Fruit fly (Drosophila melanogaster) whole organism, embryonic: ENCODE data around the gene Send1.

Experiments
- Ada2b ChIP-seq: fragments of 200-800 bp; sonication (Bioruptor generic); IDR thresholded peaks from 2 replicates; pipeline ENCODE4 v1.3.6; 2022; ENCODE audit warnings: missing biosample characterization, missing genetic modification characterization
- CG10543 ChIP-seq: fragments of 200-800 bp; sonication (Bioruptor generic); optimal IDR thresholded peaks from 3 replicates; lab custom pipeline; 2017; ENCODE audit warnings: missing biosample characterization, mild to moderate bottlenecking, missing genetic modification characterization, moderate library complexity
- CG1233 ChIP-seq: fragments of 200-800 bp; sonication (Bioruptor generic); optimal IDR thresholded peaks from 4 replicates; lab custom pipeline; 2018; ENCODE audit warnings: missing biosample characterization, mild to moderate bottlenecking, missing genetic modification characterization
- CG14860 ChIP-seq: fragments of 200-800 bp; sonication (Bioruptor generic); IDR thresholded peaks from 3 replicates; pipeline ENCODE4 v1.3.6; 2022; ENCODE audit warnings: missing biosample characterization, missing genetic modification characterization; ENCODE audit not compliant: partially characterized antibody
- CG1603 ChIP-seq: fragments of 200-800 bp; sonication (Bioruptor generic); optimal IDR thresholded peaks from 2 replicates; lab custom pipeline; 2019; ENCODE audit warnings: missing biosample characterization, mild to moderate bottlenecking, missing genetic modification characterization, moderate library complexity
- CG16815 ChIP-seq: fragments of 200-800 bp; sonication (Bioruptor generic); optimal IDR thresholded peaks from 3 replicates; lab custom pipeline; 2017; ENCODE audit warnings: missing biosample characterization, mild to moderate bottlenecking, missing genetic modification characterization
- CG17328 ChIP-seq: fragments of 200-800 bp; sonication (Bioruptor generic); IDR thresholded peaks from 2 replicates; pipeline ENCODE4 v1.3.6; 2022; ENCODE audit warnings: missing biosample characterization, missing genetic modification characterization
- CG18476 ChIP-seq: fragments of 200-800 bp; sonication (Bioruptor generic); optimal IDR thresholded peaks from 2 replicates; lab custom pipeline; 2016; ENCODE audit warnings: missing biosample characterization, mild to moderate bottlenecking, missing genetic modification characterization
- CG3281 ChIP-seq: fragments of 200-800 bp; sonication (Bioruptor generic); optimal IDR thresholded peaks from 3 replicates; lab custom pipeline; 2017; ENCODE audit warnings: missing biosample characterization, mild to moderate bottlenecking, missing genetic modification characterization
- CG43689 ChIP-seq: fragments of 200-800 bp; sonication (Bioruptor generic); IDR thresholded peaks from 2 replicates; pipeline ENCODE4 v1.3.6; 2022; ENCODE audit warnings: missing biosample characterization, missing genetic modification characterization
- CG4424 ChIP-seq: fragments of 200-800 bp; sonication (Bioruptor generic); optimal IDR thresholded peaks from 3 replicates; lab custom pipeline; 2016; ENCODE audit warnings: missing biosample characterization, missing genetic modification characterization
- CG4707 ChIP-seq: fragments of 200-800 bp; sonication (Bioruptor generic); optimal IDR thresholded peaks from 2 replicates; lab custom pipeline; 2018; ENCODE audit warnings: missing biosample characterization, mild to moderate bottlenecking, missing genetic modification characterization, moderate library complexity
- CG4730 ChIP-seq: fragments of 200-800 bp; sonication (Bioruptor generic); IDR thresholded peaks from 2 replicates; pipeline ENCODE4 v1.3.6; 2022; ENCODE audit warnings: missing biosample characterization, missing genetic modification characterization
- CG6689 ChIP-seq: fragments of 200-800 bp; sonication (Bioruptor generic); IDR thresholded peaks from 2 replicates; pipeline ENCODE4 v1.3.6; 2022; ENCODE audit warnings: missing biosample characterization, missing genetic modification characterization
- CG6791 ChIP-seq: fragments of 200-800 bp; sonication (Bioruptor generic); IDR thresholded peaks from 3 replicates; pipeline ENCODE4 v1.3.6; 2022; ENCODE audit warnings: missing biosample characterization, missing genetic modification characterization; ENCODE audit not compliant: partially characterized antibody
- CG6813 ChIP-seq: fragments of 200-800 bp; sonication (Bioruptor generic); optimal IDR thresholded peaks from 2 replicates; lab custom pipeline; 2017; ENCODE audit warnings: missing biosample characterization, missing genetic modification characterization, mild to moderate bottlenecking, moderate library complexity, missing genetic modification reagents
- CG8388 ChIP-seq: fragments of 200-800 bp; sonication (Bioruptor generic); optimal IDR thresholded peaks from 2 replicates; lab custom pipeline; 2019; ENCODE audit warnings: missing biosample characterization, mild to moderate bottlenecking, missing genetic modification characterization, moderate library complexity
- CG8944 ChIP-seq: fragments of 200-800 bp; sonication (Bioruptor generic); optimal IDR thresholded peaks from 3 replicates; lab custom pipeline; 2016; ENCODE audit warnings: missing biosample characterization, missing genetic modification characterization
- CG9817 ChIP-seq: fragments of 200-800 bp; sonication (Bioruptor generic); optimal IDR thresholded peaks from 2 replicates; lab custom pipeline; 2018; ENCODE audit warnings: missing biosample characterization, mild to moderate bottlenecking, missing genetic modification characterization, moderate library complexity
- Dek ChIP-seq: fragments of 200-800 bp; sonication (Bioruptor generic); optimal IDR thresholded peaks from 3 replicates; lab custom pipeline; 2019; ENCODE audit warnings: missing biosample characterization, mild to moderate bottlenecking, missing genetic modification characterization, moderate library complexity
- E2f1 ChIP-seq: fragments of 200-800 bp; sonication (Bioruptor generic); IDR thresholded peaks from 2 replicates; pipeline ENCODE4 v1.3.6; 2022; ENCODE audit warnings: missing biosample characterization, missing genetic modification characterization
- HmgD ChIP-seq: fragments of 200-800 bp; sonication (Bioruptor generic); optimal IDR thresholded peaks from 3 replicates; lab custom pipeline; 2016; ENCODE audit warnings: missing biosample characterization, missing genetic modification characterization
- Hr3 ChIP-seq: fragments of 200-800 bp; sonication (Bioruptor generic); optimal IDR thresholded peaks from 3 replicates; lab custom pipeline; 2016; ENCODE audit warnings: missing biosample characterization, missing genetic modification characterization
- Scr ChIP-seq: fragments of 200-800 bp; sonication (Bioruptor generic); IDR thresholded peaks from 2 replicates; pipeline ENCODE4 v1.3.6; 2022; ENCODE audit warnings: missing biosample characterization, missing genetic modification characterization; ENCODE audit not compliant: partially characterized antibody
- Sry-δ ChIP-seq: fragments of 200-800 bp; sonication (Bioruptor generic); optimal IDR thresholded peaks from 2 replicates; lab custom pipeline; 2016; ENCODE audit warnings: missing biosample characterization, missing genetic modification characterization
- Vsx1 ChIP-seq: fragments of 200-800 bp; sonication (Bioruptor generic); optimal IDR thresholded peaks from 2 replicates; lab custom pipeline; 2017; ENCODE audit warnings: missing biosample characterization, mild to moderate bottlenecking, missing genetic modification characterization, missing genetic modification reagents
- Xrp1 ChIP-seq: fragments of 200-800 bp; sonication (Bioruptor generic); IDR thresholded peaks from 2 replicates; pipeline ENCODE4 v1.3.6; 2022; ENCODE audit warnings: missing biosample characterization, missing genetic modification characterization
- ap ChIP-seq: fragments of 200-800 bp; sonication (Bioruptor generic); IDR thresholded peaks from 2 replicates; pipeline ENCODE4 v1.3.6; 2022; ENCODE audit warnings: missing biosample characterization, missing genetic modification characterization
- bab2 ChIP-seq: fragments of 200-800 bp; sonication (Bioruptor generic); optimal IDR thresholded peaks from 2 replicates; lab custom pipeline; 2016; ENCODE audit warnings: missing biosample characterization, missing genetic modification characterization
- bbx ChIP-seq: fragments of 200-800 bp; sonication (Bioruptor generic); IDR thresholded peaks from 2 replicates; pipeline ENCODE4 v1.3.6; 2022; ENCODE audit warnings: missing biosample characterization, missing genetic modification characterization; ENCODE audit not compliant: partially characterized antibody
- crol ChIP-seq: fragments of 200-800 bp; sonication (Bioruptor generic); IDR thresholded peaks from 2 replicates; pipeline ENCODE4 v1.3.6; 2022; ENCODE audit warnings: missing biosample characterization, missing genetic modification characterization
- en ChIP-seq: fragments of 200-800 bp; sonication (Bioruptor generic); optimal IDR thresholded peaks from 2 replicates; lab custom pipeline; 2016; ENCODE audit warnings: missing biosample characterization, missing genetic modification characterization
- esg ChIP-seq: fragments of 200-800 bp; sonication (Bioruptor generic); conservative IDR thresholded peaks from 2 replicates; pipeline ENCODE4 v1.3.6; 2022; ENCODE audit warnings: missing biosample characterization, missing genetic modification characterization
- exex ChIP-seq: fragments of 200-800 bp; sonication (Bioruptor generic); optimal IDR thresholded peaks from 4 replicates; lab custom pipeline; 2018; ENCODE audit warnings: missing biosample characterization, mild to moderate bottlenecking, missing genetic modification characterization, moderate library complexity
- ftz-f1 ChIP-seq: fragments of 200-800 bp; sonication (Bioruptor generic); optimal IDR thresholded peaks from 2 replicates; lab custom pipeline; 2016; ENCODE audit warnings: missing biosample characterization, missing genetic modification characterization
- ham ChIP-seq: fragments of 200-800 bp; sonication (Bioruptor generic); IDR thresholded peaks from 2 replicates; pipeline ENCODE4 v1.3.6; 2022; ENCODE audit warnings: missing biosample characterization, missing genetic modification characterization
- hbn ChIP-seq: fragments of 200-800 bp; sonication (Bioruptor generic); IDR thresholded peaks from 2 replicates; pipeline ENCODE4 v1.3.6; 2022; ENCODE audit warnings: missing biosample characterization, missing genetic modification characterization; ENCODE audit not compliant: partially characterized antibody
- her ChIP-seq: fragments of 200-800 bp; sonication (Bioruptor generic); optimal IDR thresholded peaks from 2 replicates; lab custom pipeline; 2016; ENCODE audit warnings: missing biosample characterization, missing genetic modification characterization
- hth ChIP-seq: fragments of >200 bp; optimal IDR thresholded peaks from 2 replicates; lab custom pipeline; 2017; ENCODE audit warnings: inconsistent platforms
- ind ChIP-seq: fragments of 200-800 bp; sonication (Bioruptor generic); optimal IDR thresholded peaks from 3 replicates; lab custom pipeline; 2016; ENCODE audit warnings: missing biosample characterization, missing genetic modification characterization
- jumu ChIP-seq: fragments of 200-800 bp; sonication (Bioruptor generic); optimal IDR thresholded peaks from 3 replicates; lab custom pipeline; 2016; ENCODE audit warnings: missing biosample characterization, missing genetic modification characterization
- klu ChIP-seq: fragments of 200-800 bp; sonication (Bioruptor generic); IDR thresholded peaks from 2 replicates; pipeline ENCODE4 v1.3.6; 2022; ENCODE audit warnings: missing biosample characterization, missing genetic modification characterization
- nau ChIP-seq: fragments of 200-800 bp; sonication (Bioruptor generic); optimal IDR thresholded peaks from 3 replicates; lab custom pipeline; 2017; ENCODE audit warnings: missing biosample characterization, mild to moderate bottlenecking, missing genetic modification characterization, missing genetic modification reagents
- onecut ChIP-seq: fragments of 200-800 bp; sonication (Bioruptor generic); IDR thresholded peaks from 2 replicates; pipeline ENCODE4 v1.3.6; 2022; ENCODE audit warnings: missing biosample characterization, missing genetic modification characterization
- pan ChIP-seq, 4 experiments: fragments of >200 bp in 3 of 4; fragments of 200-800 bp in 1 of 4; sonication (Bioruptor generic) in 1 of 4; optimal IDR thresholded peaks in 3 of 4; IDR thresholded peaks in 1 of 4; 2 replicates each; pipeline versions ENCODE4 v1.3.6 to Lab custom; 2017 to 2022; ENCODE audit warnings: missing biosample characterization in 2 of 4, missing genetic modification characterization in 2 of 4, mixed read lengths in 1 of 4
- row ChIP-seq: fragments of 200-800 bp; sonication (Bioruptor generic); IDR thresholded peaks from 3 replicates; pipeline ENCODE4 v1.3.6; 2022; ENCODE audit warnings: missing biosample characterization, missing genetic modification characterization
- sob ChIP-seq: fragments of 200-800 bp; sonication (Bioruptor generic); IDR thresholded peaks from 2 replicates; pipeline ENCODE4 v1.3.6; 2022; ENCODE audit warnings: missing biosample characterization, missing genetic modification characterization
- wek ChIP-seq: fragments of 200-800 bp; sonication (Bioruptor generic); optimal IDR thresholded peaks from 3 replicates; lab custom pipeline; 2018; ENCODE audit warnings: missing biosample characterization, mild to moderate bottlenecking, missing genetic modification characterization, moderate library complexity

Send1 gene

DNA sequence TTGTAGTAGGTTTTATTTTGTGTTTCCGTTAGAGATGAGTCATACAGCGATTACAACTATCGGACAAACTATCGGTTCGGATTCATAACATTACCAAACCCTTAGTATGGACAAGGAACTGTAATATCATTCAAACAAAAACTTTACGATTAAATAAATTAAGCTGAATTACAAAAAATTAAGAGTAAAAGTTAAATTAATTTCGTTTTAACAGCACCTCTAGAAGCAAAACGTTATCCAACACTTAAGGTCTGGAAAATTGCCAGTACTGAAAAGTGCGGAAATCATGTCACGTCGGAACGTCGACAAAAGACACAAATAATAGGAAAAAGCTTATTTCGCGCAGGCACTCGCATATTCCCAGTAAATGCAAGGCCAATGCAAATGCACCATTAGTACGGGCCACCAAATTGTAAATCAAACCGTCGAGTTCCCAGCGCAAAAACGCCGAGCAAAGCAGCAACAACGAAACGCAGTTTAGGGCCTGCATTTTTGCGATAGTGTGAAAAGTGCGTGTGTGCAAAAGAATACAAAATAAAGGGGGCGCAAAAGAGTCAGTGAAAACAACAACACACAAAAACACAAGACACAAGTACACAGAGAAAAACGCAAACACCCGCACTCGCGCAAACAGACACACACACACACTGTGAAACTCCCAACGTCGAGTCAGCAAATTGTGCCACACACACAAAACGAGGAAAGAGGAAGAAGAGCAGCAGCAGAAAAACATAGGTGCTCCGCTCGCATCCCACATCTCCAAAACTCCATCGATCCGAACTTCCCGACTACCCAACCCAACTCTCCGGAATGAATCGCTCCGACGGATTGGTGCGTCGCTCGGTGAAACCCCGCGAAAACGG is 28.4 kb downstream of the Send1 start, which contains the start of the genes CG15387 and sau (continued):
- TF ChIP-seq CG10543 (GFP tag; lab: Kevin White, UChicago) (peak; percentile 94), esg (GFP tag; lab: Robert Waterston, UW) (peak; percentile 71), hth (no peak), CG9817 (tag; lab: Kevin White, UChicago) (peak; percentile 89), HmgD (peak; percentile 59), CG8944 (GFP tag; lab: Kevin White, UChicago) (peak; percentile 93), CG8388 (GFP tag; lab: Kevin White, UChicago) (peak; percentile 81), jumu (GFP tag; lab: Kevin White, UChicago) (peak; percentile 84), wek (GFP tag; lab: Kevin White, UChicago) (peak; percentile 48), bab2 (GFP tag; lab: Kevin White, UChicago) (peak; percentile 92), CG1603 (tag; lab: Kevin White, UChicago) (peak; percentile 84), en (peak; percentile 77), bbx (GFP tag; lab: Robert Waterston, UW) (peak; percentile 86), CG16815 (GFP tag; lab: Kevin White, UChicago) (peak; percentile 70), CG6689 (GFP tag; lab: Robert Waterston, UW) (peak; percentile 83), nau (GFP tag; lab: Kevin White, UChicago) (peak; percentile 71), Xrp1 (GFP tag; lab: Robert Waterston, UW) (peak; percentile 88), E2f1 (GFP tag; lab: Robert Waterston, UW) (peak; percentile 80), CG18476 (GFP tag; lab: Kevin White, UChicago) (peak; percentile 89), CG4424 (GFP tag; lab: Kevin White, UChicago) (peak; percentile 90), Scr (GFP tag; lab: Robert Waterston, UW) (peak; percentile 97), ftz-f1 (GFP tag; lab: Kevin White, UChicago) (peak; percentile 53), her (GFP tag; lab: Kevin White, UChicago) (peak; percentile 83), CG6791 (GFP tag; lab: Robert Waterston, UW) (peak; percentile 84), CG6813 (peak; percentile 58), ap (GFP tag; lab: Robert Waterston, UW) (peak; percentile 62), klu (GFP tag; lab: Robert Waterston, UW) (peak; percentile 67), Dek (peak; percentile 76), ham (no peak), Ada2b (GFP tag; lab: Robert Waterston, UW) (peak; percentile 66), pan (optimal IDR thresholded peaks at IDR 0.05; lab: Kevin White, UChicago) (no peak), pan (GFP tag; optimal IDR thresholded peaks at IDR 0.05 in 1 of 2, IDR thresholded peaks at IDR 0.05 in 1 of 2) (peak in 1 of 2 experiments; percentile 87), crol (GFP tag; lab: Robert Waterston, UW) (no peak), CG43689 (GFP tag; lab: Robert Waterston, UW) (peak; percentile 64), exex (tag; lab: Kevin White, UChicago) (peak; percentile 73), CG14860 (GFP tag; lab: Robert Waterston, UW) (peak; percentile 89), sob (peak; percentile 93), CG1233 (peak; percentile 82), CG4707 (GFP tag; lab: Kevin White, UChicago) (peak; percentile 52), Sry-δ (GFP tag; lab: Kevin White, UChicago) (peak; percentile 97), onecut (GFP tag; lab: Robert Waterston, UW) (peak; percentile 44), hbn (GFP tag; lab: Robert Waterston, UW) (peak; percentile 93), Hr3 (peak; percentile 85), Vsx1 (GFP tag; lab: Kevin White, UChicago) (peak; percentile 76), CG4730 (peak; percentile 66), CG17328 (GFP tag; lab: Robert Waterston, UW) (peak; percentile 76), row (peak; percentile 94), ind (GFP tag; lab: Kevin White, UChicago) (peak; percentile 89), CG3281 (GFP tag; lab: Kevin White, UChicago) (peak; percentile 87)
